Worm (Caenorhabditis elegans): Measurements from ENCODE around the gene col-128.

DNA sequence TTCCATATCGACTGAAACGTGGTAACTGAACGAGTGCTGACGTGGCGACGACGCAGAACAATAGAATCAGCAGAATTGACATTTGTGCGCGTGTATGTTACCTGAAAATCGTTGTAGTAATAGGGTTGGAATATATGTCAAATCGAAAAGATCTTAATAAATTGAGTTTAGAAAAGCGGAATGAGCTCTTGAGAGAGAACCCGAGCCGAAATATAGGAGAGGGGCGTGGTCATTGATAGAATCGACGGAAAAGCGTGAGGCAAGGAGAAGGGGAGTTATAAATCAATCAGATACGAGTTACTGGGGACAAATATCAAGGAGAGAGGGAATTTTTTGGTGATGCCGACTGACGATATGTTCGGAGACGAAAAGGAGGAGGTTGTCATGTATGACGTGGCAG lies 41.1 kb downstream of the col-128 start, which contains the start of gene M04B2.6:
- TF ChIP-seq tbx-7 (tag; optimal IDR thresholded peaks at IDR 0.05), result no peak
- no peak for TF ChIP-seq unc-86 (tag; optimal IDR thresholded peaks at IDR 0.05)
- no peak for TF ChIP-seq K09A11.1 (tag; optimal IDR thresholded peaks at IDR 0.05; ENCODE audit: insufficient read depth)
- TF ChIP-seq fax-1 (tag; optimal IDR thresholded peaks at IDR 0.05), result no peak
- no peak for TF ChIP-seq F13H6.1 (tag; optimal IDR thresholded peaks at IDR 0.05)
- no peak for TF ChIP-seq odd-2 (tag; optimal IDR thresholded peaks at IDR 0.05)
- TF ChIP-seq dve-1 (tag; optimal IDR thresholded peaks at IDR 0.05), result no peak
- TF ChIP-seq rnt-1 (tag; optimal IDR thresholded peaks at IDR 0.05), result no peak
- TF ChIP-seq hlh-30 (tag; optimal IDR thresholded peaks at IDR 0.05; ENCODE audit: insufficient read depth), result no peak
- no peak for TF ChIP-seq tbx-2 (tag; optimal IDR thresholded peaks at IDR 0.05)
